Worm (Caenorhabditis elegans) whole organism, L3 larva: ENCODE measurements around the gene exc-13.
"Not testable (repeated sequence)": the region's sequence is repeated elsewhere in the genome, so short reads cannot be mapped to it uniquely, and the experiment has no call there.

Experiments
- elt-2 ChIP-seq: sonication (generic microtip); optimal IDR thresholded peaks from 2 replicates; lab custom pipeline; 2016; ENCODE audit warnings: missing genetic modification reagents, mild to moderate bottlenecking, missing genetic modification characterization, missing compliant biosample characterization
- lin-15B ChIP-seq: fragments of 150-350 bp; optimal IDR thresholded peaks from 2 replicates; lab custom pipeline; 2014; ENCODE audit warnings: missing biosample characterization, missing genetic modification characterization

DNA sequence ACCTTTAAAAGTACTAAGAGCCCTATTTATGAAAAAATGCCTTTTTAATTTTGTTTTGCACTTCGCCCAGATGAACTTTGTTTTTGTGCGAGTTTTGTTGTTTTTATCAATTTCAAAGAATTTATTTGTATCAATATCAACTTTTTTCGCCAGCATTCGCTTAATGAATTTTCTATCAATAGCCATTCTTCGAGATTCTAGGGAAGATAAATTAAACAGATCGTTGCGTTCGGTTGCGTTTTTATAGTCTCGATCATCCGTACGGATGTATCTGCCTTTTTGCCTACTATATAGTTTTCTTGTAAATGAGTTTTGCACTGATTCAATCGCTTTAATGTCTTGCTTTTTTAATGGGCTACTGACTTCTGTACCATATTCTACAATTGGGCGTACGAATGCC, 19.6 kb upstream of the exc-13 start, which contains the start of gene nhr-147:
- not testable (repeated sequence) for TF ChIP-seq elt-2 (tag; lab: Kevin White, UChicago); lin-15B
